Fruit fly (Drosophila melanogaster): Measurements from ENCODE around the gene GramD1B.

Gene GramD1B

dm6 chr2L:3356193-3356645 is 17.0 kb downstream of the GramD1B start:
- TF ChIP-seq CG5204 (GFP tag; optimal IDR thresholded peaks at IDR 0.05) (no peak), toe (GFP tag; optimal IDR thresholded peaks at IDR 0.05) (no peak), CG7045 (GFP tag; optimal IDR thresholded peaks at IDR 0.05) (no peak), CG7101 (tag; optimal IDR thresholded peaks at IDR 0.05) (no peak), kay (GFP tag; ENCODE audit: borderline replicate concordance) (peak; percentile 83), tj (GFP tag; optimal IDR thresholded peaks at IDR 0.05) (no peak)

dm6 chr2L:3355791-3356190 is 17.4 kb downstream of the GramD1B start:
- TF ChIP-seq Hr96 (GFP tag; optimal IDR thresholded peaks at IDR 0.05) (no peak), toe (GFP tag; optimal IDR thresholded peaks at IDR 0.05) (no peak), cic (GFP tag; optimal IDR thresholded peaks at IDR 0.05) (no peak), CG33017 (tag; optimal IDR thresholded peaks at IDR 0.05) (no peak), ovo (GFP tag; optimal IDR thresholded peaks at IDR 0.05) (no peak), pad (GFP tag; optimal IDR thresholded peaks at IDR 0.05) (no peak), CG11617 (GFP tag; optimal IDR thresholded peaks at IDR 0.05) (no peak), Mnt (GFP tag; optimal IDR thresholded peaks at IDR 0.05) (no peak), CG7045 (GFP tag; optimal IDR thresholded peaks at IDR 0.05) (no peak), CG5204 (GFP tag; optimal IDR thresholded peaks at IDR 0.05) (no peak), CG7101 (tag; optimal IDR thresholded peaks at IDR 0.05) (no peak), bab1 (GFP tag; optimal IDR thresholded peaks at IDR 0.05) (no peak), Crg-1 (GFP tag; optimal IDR thresholded peaks at IDR 0.05) (no peak), cnc (optimal IDR thresholded peaks at IDR 0.05) (no peak), kay (GFP tag; ENCODE audit: borderline replicate concordance) (no peak), CG12768 (GFP tag; optimal IDR thresholded peaks at IDR 0.05) (no peak), Clk (GFP tag; optimal IDR thresholded peaks at IDR 0.05) (no peak)

- TF ChIP-seq CG33017 (tag; optimal IDR thresholded peaks at IDR 0.05): peak; percentile 92
- no peak for TF ChIP-seq toe (GFP tag; optimal IDR thresholded peaks at IDR 0.05)
- peak; percentile 93 for TF ChIP-seq CG11617 (GFP tag; optimal IDR thresholded peaks at IDR 0.05)
- peak; percentile 96 for TF ChIP-seq Mnt (GFP tag; optimal IDR thresholded peaks at IDR 0.05)
- peak; percentile 83 for TF ChIP-seq Clk (GFP tag; optimal IDR thresholded peaks at IDR 0.05)
- no peak for TF ChIP-seq cnc (optimal IDR thresholded peaks at IDR 0.05)
- TF ChIP-seq ovo (GFP tag; optimal IDR thresholded peaks at IDR 0.05): peak; percentile 89
- TF ChIP-seq Crg-1 (GFP tag; optimal IDR thresholded peaks at IDR 0.05): peak; percentile 82
- TF ChIP-seq tj (GFP tag; optimal IDR thresholded peaks at IDR 0.05): peak; percentile 60
- peak; percentile 94 for TF ChIP-seq CG7045 (GFP tag; optimal IDR thresholded peaks at IDR 0.05)
- TF ChIP-seq kay (GFP tag; ENCODE audit: borderline replicate concordance): no peak
- TF ChIP-seq CG14711 (tag; optimal IDR thresholded peaks at IDR 0.05): peak; percentile 85
- TF ChIP-seq CG12768 (GFP tag; optimal IDR thresholded peaks at IDR 0.05): peak; percentile 89
- TF ChIP-seq cic (GFP tag; optimal IDR thresholded peaks at IDR 0.05): peak; percentile 77
- TF ChIP-seq Hr96 (GFP tag; optimal IDR thresholded peaks at IDR 0.05): no peak
- no peak for TF ChIP-seq CG5204 (GFP tag; optimal IDR thresholded peaks at IDR 0.05)
- peak; percentile 90 for TF ChIP-seq CG1620 (GFP tag; optimal IDR thresholded peaks at IDR 0.05)
- TF ChIP-seq bab1 (GFP tag; optimal IDR thresholded peaks at IDR 0.05): peak; percentile 93
- peak; percentile 92 for TF ChIP-seq CG7101 (tag; optimal IDR thresholded peaks at IDR 0.05)
- TF ChIP-seq pad (GFP tag; optimal IDR thresholded peaks at IDR 0.05): peak; percentile 97
These were observed 18.4 kb downstream of the GramD1B start, which contains the start of gene E23 for dm6 chr2L:3354642-3355380. Gene E23 (minus strand): TSS chr2L:3354829.

- no peak for TF ChIP-seq tj (GFP tag; optimal IDR thresholded peaks at IDR 0.05)
- no peak for TF ChIP-seq Clk (GFP tag; optimal IDR thresholded peaks at IDR 0.05)
- no peak for TF ChIP-seq cic (GFP tag; optimal IDR thresholded peaks at IDR 0.05)
- TF ChIP-seq Hr96 (GFP tag; optimal IDR thresholded peaks at IDR 0.05): no peak
- TF ChIP-seq CG7101 (tag; optimal IDR thresholded peaks at IDR 0.05): no peak
- no peak for TF ChIP-seq Crg-1 (GFP tag; optimal IDR thresholded peaks at IDR 0.05)
- TF ChIP-seq CG33017 (tag; optimal IDR thresholded peaks at IDR 0.05): no peak
- TF ChIP-seq kay (GFP tag; ENCODE audit: borderline replicate concordance): peak; percentile 57
- TF ChIP-seq Mnt (GFP tag; optimal IDR thresholded peaks at IDR 0.05): no peak
These were observed 19.4 kb downstream of the GramD1B start for dm6 chr2L:3353791-3354190.

dm6 chr2L:3352927-3353326 is 20.2 kb downstream of the GramD1B start:
- TF ChIP-seq CG11617 (GFP tag; optimal IDR thresholded peaks at IDR 0.05): no peak
- no peak for TF ChIP-seq toe (GFP tag; optimal IDR thresholded peaks at IDR 0.05)
- no peak for TF ChIP-seq kay (GFP tag; ENCODE audit: borderline replicate concordance)

- no peak for TF ChIP-seq tj (GFP tag; optimal IDR thresholded peaks at IDR 0.05)
- no peak for TF ChIP-seq CG14711 (tag; optimal IDR thresholded peaks at IDR 0.05)
- TF ChIP-seq CG12768 (GFP tag; optimal IDR thresholded peaks at IDR 0.05): no peak
- TF ChIP-seq Hr96 (GFP tag; optimal IDR thresholded peaks at IDR 0.05): no peak
- no peak for TF ChIP-seq CG1620 (GFP tag; optimal IDR thresholded peaks at IDR 0.05)
- TF ChIP-seq Crg-1 (GFP tag; optimal IDR thresholded peaks at IDR 0.05): no peak
- TF ChIP-seq kay (GFP tag; ENCODE audit: borderline replicate concordance): no peak
- TF ChIP-seq CG5204 (GFP tag; optimal IDR thresholded peaks at IDR 0.05): no peak
- TF ChIP-seq bab1 (GFP tag; optimal IDR thresholded peaks at IDR 0.05): no peak
- TF ChIP-seq CG7101 (tag; optimal IDR thresholded peaks at IDR 0.05): no peak
- no peak for TF ChIP-seq Mnt (GFP tag; optimal IDR thresholded peaks at IDR 0.05)
- no peak for TF ChIP-seq pad (GFP tag; optimal IDR thresholded peaks at IDR 0.05)
- no peak for TF ChIP-seq cnc (optimal IDR thresholded peaks at IDR 0.05)
- no peak for TF ChIP-seq ovo (GFP tag; optimal IDR thresholded peaks at IDR 0.05)
- no peak for TF ChIP-seq toe (GFP tag; optimal IDR thresholded peaks at IDR 0.05)
- TF ChIP-seq CG11617 (GFP tag; optimal IDR thresholded peaks at IDR 0.05): no peak
- no peak for TF ChIP-seq CG33017 (tag; optimal IDR thresholded peaks at IDR 0.05)
- TF ChIP-seq CG7045 (GFP tag; optimal IDR thresholded peaks at IDR 0.05): no peak
- TF ChIP-seq cic (GFP tag; optimal IDR thresholded peaks at IDR 0.05): no peak
- TF ChIP-seq Clk (GFP tag; optimal IDR thresholded peaks at IDR 0.05): no peak
These were observed 21.5 kb downstream of the GramD1B start for dm6 chr2L:3351575-3352219.
